Worm (Caenorhabditis elegans) whole organism, young adult: ENCODE results near the gene srx-116.

ENCODE experiments used
- D2030.7 ChIP-seq: fragments of 200-800 bp; sonication (Bioruptor generic); IDR thresholded peaks from 2 replicates; pipeline ENCODE4 v1.3.6; 2022; ENCODE audit warnings: missing genetic modification reagents, missing genetic modification characterization, missing compliant biosample characterization
- F22D6.2 ChIP-seq: sonication (generic microtip); optimal IDR thresholded peaks from 2 replicates; lab custom pipeline; 2016; ENCODE audit warnings: mild to moderate bottlenecking, missing genetic modification characterization, missing compliant biosample characterization
- F49E8.2 ChIP-seq: sonication (generic microtip); optimal IDR thresholded peaks from 3 replicates; lab custom pipeline; 2017; ENCODE audit warnings: missing genetic modification characterization, mild to moderate bottlenecking, missing compliant biosample characterization, antibody characterized with exemption, moderate library complexity; ENCODE audit not compliant: insufficient read depth
- K11D2.4 ChIP-seq: fragments of 200-800 bp; sonication (Bioruptor generic); IDR thresholded peaks from 2 replicates; pipeline ENCODE4 v1.3.6; 2022; ENCODE audit warnings: missing genetic modification reagents, missing genetic modification characterization, missing compliant biosample characterization
- Y53G8AR.9 ChIP-seq: fragments of 200-800 bp; sonication (Bioruptor generic); conservative IDR thresholded peaks from 2 replicates; pipeline ENCODE4 v1.3.6; 2022; ENCODE audit warnings: missing genetic modification reagents, missing genetic modification characterization, missing compliant biosample characterization
- Y79H2A.3 ChIP-seq: fragments of 200-800 bp; sonication (Bioruptor generic); conservative IDR thresholded peaks from 2 replicates; pipeline ENCODE4 v1.3.6; 2022; ENCODE audit warnings: missing genetic modification reagents, missing genetic modification characterization, missing compliant biosample characterization
- ama-1 ChIP-seq, 3 experiments: fragments of 150-350 bp in 1 of 3; sonication (generic microtip) in 2 of 3; optimal IDR thresholded peaks; 2 replicates each; lab custom pipeline; 2014 to 2018; ENCODE audit warnings: missing biosample characterization in 2 of 3, missing genetic modification characterization in 2 of 3, missing genetic modification reagents in 2 of 3
- attf-5 ChIP-seq: fragments of 200-800 bp; sonication (Bioruptor generic); optimal IDR thresholded peaks from 2 replicates; lab custom pipeline; 2018; ENCODE audit warnings: mild to moderate bottlenecking, missing genetic modification characterization, missing compliant biosample characterization
- attf-6 ChIP-seq: fragments of 200-800 bp; sonication (Bioruptor generic); IDR thresholded peaks from 2 replicates; pipeline ENCODE4 v1.3.6; 2022; ENCODE audit warnings: missing genetic modification reagents, missing genetic modification characterization, missing compliant biosample characterization
- cebp-1 ChIP-seq, 2 experiments: fragments of 200-800 bp in 1 of 2; sonication (Bioruptor generic) in 1 of 2; sonication (generic microtip) in 1 of 2; IDR thresholded peaks in 1 of 2; optimal IDR thresholded peaks in 1 of 2; 2 replicates each; pipeline versions ENCODE4 v1.3.6 to Lab custom; 2017 to 2022; ENCODE audit warnings: missing compliant biosample characterization in 2 of 2, missing genetic modification characterization in 2 of 2, mild to moderate bottlenecking in 1 of 2, missing genetic modification reagents in 1 of 2, moderate library complexity in 1 of 2
- ceh-91 ChIP-seq: fragments of 200-800 bp; sonication (Bioruptor generic); IDR thresholded peaks from 2 replicates; pipeline ENCODE4 v1.3.6; 2022; ENCODE audit warnings: missing genetic modification reagents, missing genetic modification characterization, missing compliant biosample characterization
- dpl-1 ChIP-seq: fragments of 150-350 bp; optimal IDR thresholded peaks from 2 replicates; lab custom pipeline; 2014; ENCODE audit warnings: missing biosample characterization, missing genetic modification reagents, missing genetic modification characterization
- hsf-1 ChIP-seq: fragments of 200-800 bp; sonication (Bioruptor generic); IDR thresholded peaks from 2 replicates; pipeline ENCODE4 v1.3.6; 2022; ENCODE audit warnings: missing genetic modification reagents, missing genetic modification characterization, missing compliant biosample characterization
- lag-1 ChIP-seq: fragments of 200-800 bp; sonication (Bioruptor generic); IDR thresholded peaks from 2 replicates; pipeline ENCODE4 v1.3.6; 2022; ENCODE audit warnings: missing genetic modification reagents, missing genetic modification characterization, missing compliant biosample characterization
- lin-35 ChIP-seq, 3 experiments: fragments of 150-350 bp in 2 of 3; sonication (generic microtip) in 1 of 3; optimal IDR thresholded peaks; 2 replicates each; lab custom pipeline; 2014 to 2018; ENCODE audit warnings: missing biosample characterization in 3 of 3, missing genetic modification characterization in 3 of 3, missing genetic modification reagents in 3 of 3
- lsl-1 ChIP-seq: fragments of 200-800 bp; sonication (Bioruptor generic); optimal IDR thresholded peaks from 2 replicates; lab custom pipeline; 2018; ENCODE audit warnings: mild to moderate bottlenecking, missing genetic modification characterization, moderate library complexity, missing compliant biosample characterization
- madf-3 ChIP-seq: fragments of 200-800 bp; sonication (Bioruptor generic); IDR thresholded peaks from 2 replicates; pipeline ENCODE4 v1.3.6; 2022; ENCODE audit warnings: missing genetic modification reagents, missing genetic modification characterization, missing compliant biosample characterization
- mcd-1 ChIP-seq: fragments of 200-800 bp; sonication (Bioruptor generic); IDR thresholded peaks from 2 replicates; pipeline ENCODE4 v1.3.6; 2022; ENCODE audit warnings: missing genetic modification reagents, missing genetic modification characterization, missing compliant biosample characterization
- mel-28 ChIP-seq: sonication (generic microtip); optimal IDR thresholded peaks from 2 replicates; lab custom pipeline; 2016; ENCODE audit warnings: borderline replicate concordance, mild to moderate bottlenecking, missing genetic modification characterization, missing compliant biosample characterization
- mes-4 ChIP-seq: sonication (generic microtip); optimal IDR thresholded peaks from 2 replicates; lab custom pipeline; 2016; ENCODE audit warnings: missing genotype, missing genetic modification characterization, missing compliant biosample characterization
- nhr-27 ChIP-seq: fragments of 200-800 bp; sonication (Bioruptor generic); optimal IDR thresholded peaks from 2 replicates; lab custom pipeline; 2018; ENCODE audit warnings: mild to moderate bottlenecking, missing genetic modification characterization, moderate library complexity, missing compliant biosample characterization
- nhr-80 ChIP-seq: sonication (generic microtip); optimal IDR thresholded peaks from 2 replicates; lab custom pipeline; 2016; ENCODE audit warnings: missing genetic modification characterization, missing compliant biosample characterization
- sea-2 ChIP-seq: fragments of 200-800 bp; sonication (Bioruptor generic); IDR thresholded peaks from 2 replicates; pipeline ENCODE4 v1.3.6; 2022; ENCODE audit warnings: missing genetic modification characterization, missing compliant biosample characterization
- snpc-1.3 ChIP-seq: sonication (generic microtip); optimal IDR thresholded peaks from 2 replicates; lab custom pipeline; 2017; ENCODE audit warnings: missing genetic modification characterization, mild to moderate bottlenecking, missing compliant biosample characterization, antibody characterized with exemption, moderate library complexity, missing genotype, missing genetic modification reagents; ENCODE audit not compliant: insufficient read depth
- tlf-1 ChIP-seq: fragments of 200-800 bp; sonication (Bioruptor generic); optimal IDR thresholded peaks from 2 replicates; lab custom pipeline; 2018; ENCODE audit warnings: mild to moderate bottlenecking, missing genetic modification characterization, missing compliant biosample characterization
- xnd-1 ChIP-seq: sonication (generic microtip); optimal IDR thresholded peaks from 2 replicates; lab custom pipeline; 2016; ENCODE audit warnings: missing genotype, missing genetic modification reagents, missing genetic modification characterization, missing compliant biosample characterization
- ztf-25 ChIP-seq: fragments of 200-800 bp; sonication (Bioruptor generic); IDR thresholded peaks from 2 replicates; pipeline ENCODE4 v1.3.6; 2022; ENCODE audit warnings: missing genetic modification reagents, missing genetic modification characterization, missing compliant biosample characterization
- ztf-28 ChIP-seq: fragments of 200-800 bp; sonication (Bioruptor generic); IDR thresholded peaks from 2 replicates; pipeline ENCODE4 v1.3.6; 2022; ENCODE audit warnings: missing genetic modification reagents, missing genetic modification characterization, missing compliant biosample characterization
- ztf-3 ChIP-seq: fragments of 200-800 bp; sonication (Bioruptor generic); optimal IDR thresholded peaks from 2 replicates; lab custom pipeline; 2018; ENCODE audit warnings: mild to moderate bottlenecking, missing genetic modification characterization, missing compliant biosample characterization

The srx-116 gene

DNA sequence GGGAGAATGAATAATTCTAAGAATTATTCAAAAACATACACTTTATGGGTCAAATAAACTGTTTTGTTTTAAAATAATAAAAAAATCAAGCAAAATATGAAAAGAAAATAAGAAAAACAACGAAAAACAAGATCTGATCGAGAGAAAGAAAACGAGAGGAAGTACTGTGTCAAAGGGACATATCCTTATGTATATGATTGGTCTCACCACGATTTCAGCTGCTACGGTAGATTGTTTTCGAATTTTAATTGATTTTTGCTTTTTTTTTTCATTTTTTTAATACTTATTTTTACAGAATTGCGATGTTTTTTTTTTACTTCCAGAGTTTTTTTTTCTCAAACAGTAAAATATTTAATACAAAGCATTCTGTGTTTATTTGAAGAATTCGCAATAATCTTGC is 26.1 kb downstream of the srx-116 start (continued):
- TF ChIP-seq D2030.7 (GFP tag; lab: Robert Waterston, UW) (peak; percentile 70), lsl-1 (GFP tag; lab: Kevin White, UChicago) (peak; percentile 93), xnd-1 (peak; percentile 75), mel-28 (tag; lab: Kevin White, UChicago) (no peak), hsf-1 (no peak), snpc-1.3 (tag; lab: Kevin White, UChicago) (peak; percentile 18), dpl-1 (GFP tag; lab: Kevin White, UChicago) (no peak), madf-3 (GFP tag; lab: Robert Waterston, UW) (no peak)
- TF ChIP-seq, all 124 proteins: peak for 10

ce11 chrV:12697364-12697901 is 26.7 kb downstream of the srx-116 start, which contains the start of gene istr-1:
Gene istr-1 (plus strand): TSS chrV:12697858.
- TF ChIP-seq ztf-3 (GFP tag; lab: Kevin White, UChicago) (no peak), nhr-80 (tag; lab: Kevin White, UChicago) (peak; percentile 23), Y79H2A.3 (GFP tag; lab: Robert Waterston, UW) (no peak), mes-4 (no peak), ztf-28 (GFP tag; lab: Robert Waterston, UW) (no peak), cebp-1 (GFP tag; IDR thresholded peaks at IDR 0.05; lab: Robert Waterston, UW) (peak; percentile 92), cebp-1 (tag; optimal IDR thresholded peaks at IDR 0.05; lab: Kevin White, UChicago) (peak; percentile 98), K11D2.4 (GFP tag; lab: Robert Waterston, UW) (no peak), attf-5 (peak; percentile 44), Y53G8AR.9 (GFP tag; lab: Robert Waterston, UW) (no peak), mcd-1 (GFP tag; lab: Robert Waterston, UW) (0 out of 2 replicates have a peak, but pooled peaks have one; percentile 29)

DNA sequence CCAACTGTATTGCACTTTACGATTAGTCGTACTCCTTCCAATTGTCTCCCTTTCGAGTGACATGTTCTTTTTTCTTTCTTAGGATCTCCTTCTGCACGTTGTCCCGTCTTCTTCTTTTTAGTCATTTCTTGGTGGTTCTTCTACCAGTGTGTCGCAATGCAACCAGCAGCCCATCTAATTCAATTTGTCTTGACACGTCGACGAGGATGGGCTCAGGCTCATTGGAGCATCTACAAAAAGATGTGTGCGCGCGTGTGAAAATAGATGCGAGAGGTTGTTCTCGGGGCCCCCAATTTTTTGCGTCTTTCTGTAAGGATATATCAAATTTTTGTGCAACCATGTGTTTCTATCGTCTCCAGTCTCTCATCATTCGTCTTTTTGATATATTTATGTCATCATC is 30.9 kb downstream of the srx-116 start:
- TF ChIP-seq Y79H2A.3 (GFP tag; lab: Robert Waterston, UW) (no peak), lag-1 (GFP tag; lab: Robert Waterston, UW) (no peak), ztf-25 (GFP tag; lab: Robert Waterston, UW) (no peak), lin-35 (GFP tag; optimal IDR thresholded peaks at IDR 0.05; lab: Kevin White, UChicago) (no peak), tlf-1 (GFP tag; lab: Kevin White, UChicago) (no peak), sea-2 (no peak)
- TF ChIP-seq, all 124 proteins: peak for 0

DNA sequence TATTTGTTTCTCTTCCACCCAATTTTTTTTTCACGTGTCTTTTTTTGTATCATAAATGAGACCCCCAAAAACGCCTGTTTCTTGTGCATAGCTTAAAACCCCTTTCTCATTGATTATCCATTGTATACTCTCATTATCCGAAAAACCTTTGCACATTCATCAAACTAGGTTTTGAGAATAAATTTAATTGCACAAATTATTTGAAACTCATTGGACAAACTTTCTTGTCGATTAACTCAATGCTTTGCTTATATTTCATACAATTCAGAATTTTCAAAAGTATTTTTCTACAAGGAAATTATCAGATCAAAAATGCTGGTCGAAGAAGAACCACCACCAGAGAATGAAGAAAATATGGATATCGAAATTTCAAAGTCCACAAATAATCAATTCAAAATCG is 33.4 kb downstream of the srx-116 start, which contains the start of gene R11D1.1:
Gene R11D1.1 (plus strand): TSS at position 301 of the 400 bp plus-strand sequence.
- TF ChIP-seq attf-6 (GFP tag; lab: Robert Waterston, UW): no peak
- TF ChIP-seq F49E8.2: no peak

ce11 chrV:12706511-12706910 is 35.8 kb downstream of the srx-116 start:
- TF ChIP-seq ama-1 (optimal IDR thresholded peaks at IDR 0.05; lab: Kevin White, UChicago) (no peak), ama-1 (GFP tag; optimal IDR thresholded peaks at IDR 0.05; lab: Kevin White, UChicago) (no peak), nhr-27 (no peak), F22D6.2 (tag; lab: Kevin White, UChicago) (no peak), ceh-91 (GFP tag; lab: Robert Waterston, UW) (no peak)
